Worm (Caenorhabditis elegans) whole organism, L4 larva: ENCODE measurements around the gene srh-186.
A peak's percentile ranks its signal among the peaks of the same experiment; 100 is the strongest.

Experiments used
- D1046.2 ChIP-seq: fragments of 200-800 bp; sonication (Bioruptor generic); IDR thresholded peaks from 2 replicates; pipeline ENCODE4 v1.3.6; 2022; ENCODE audit warnings: missing genetic modification characterization, missing compliant biosample characterization
- F49E8.2 ChIP-seq: sonication (generic microtip); optimal IDR thresholded peaks from 2 replicates; lab custom pipeline; 2016; ENCODE audit warnings: missing compliant biosample characterization, mild to moderate bottlenecking, missing genetic modification characterization, borderline replicate concordance
- T26A8.4 ChIP-seq: fragments of 200-800 bp; sonication (Bioruptor generic); IDR thresholded peaks from 2 replicates; pipeline ENCODE4 v1.3.6; 2022; ENCODE audit warnings: missing genetic modification characterization, missing compliant biosample characterization
- ZK546.5 ChIP-seq, 2 experiments: sonication (generic microtip); optimal IDR thresholded peaks; 2 replicates each; lab custom pipeline; 2017; ENCODE audit warnings: missing biosample characterization in 2 of 2, missing genetic modification characterization in 2 of 2
- aha-1 ChIP-seq: fragments of 150-350 bp; peaks from one replicate; lab custom pipeline; 2014; ENCODE audit warnings: missing biosample characterization, missing genetic modification characterization
- ceh-20 ChIP-seq: fragments of 200-800 bp; sonication (Bioruptor generic); IDR thresholded peaks from 2 replicates; pipeline ENCODE4 v1.3.6; 2022; ENCODE audit warnings: missing genetic modification reagents, missing genetic modification characterization, missing compliant biosample characterization
- ceh-28 ChIP-seq: fragments of 150-350 bp; optimal IDR thresholded peaks from 2 replicates; lab custom pipeline; 2014; ENCODE audit warnings: missing biosample characterization, missing genetic modification reagents, missing genetic modification characterization
- ces-1 ChIP-seq: fragments of 150-350 bp; sonication (generic microtip); optimal IDR thresholded peaks from 4 replicates; lab custom pipeline; 2014; ENCODE audit warnings: missing biosample characterization, missing genetic modification reagents, missing genetic modification characterization
- ctbp-1 ChIP-seq: fragments of 200-800 bp; sonication (Bioruptor generic); IDR thresholded peaks from 2 replicates; pipeline ENCODE4 v1.3.6; 2022; ENCODE audit warnings: missing genetic modification reagents, missing genetic modification characterization, missing compliant biosample characterization
- daf-16 ChIP-seq, 3 experiments: sonication (generic microtip); optimal IDR thresholded peaks; 2 replicates each; lab custom pipeline; 2016 to 2017; ENCODE audit warnings: missing genetic modification characterization in 3 of 3, missing genetic modification reagents in 3 of 3, mild to moderate bottlenecking in 2 of 3, missing compliant biosample characterization in 2 of 3, missing biosample characterization in 1 of 3, moderate library complexity in 1 of 3
- daf-19 ChIP-seq: fragments of 200-800 bp; sonication (Bioruptor generic); conservative IDR thresholded peaks from 2 replicates; pipeline ENCODE4 v1.3.6; 2022; ENCODE audit warnings: missing genetic modification characterization, missing compliant biosample characterization
- dmd-8 ChIP-seq: fragments of 200-800 bp; sonication (Bioruptor generic); IDR thresholded peaks from 2 replicates; pipeline ENCODE4 v1.3.6; 2022; ENCODE audit warnings: missing genetic modification characterization, missing compliant biosample characterization
- dmd-9 ChIP-seq: fragments of 200-800 bp; sonication (Bioruptor generic); IDR thresholded peaks from 2 replicates; pipeline ENCODE4 v1.3.6; 2022; ENCODE audit warnings: missing genetic modification reagents, missing genetic modification characterization, missing compliant biosample characterization
- dpl-1 ChIP-seq: fragments of 150-350 bp; optimal IDR thresholded peaks from 2 replicates; lab custom pipeline; 2014; ENCODE audit warnings: missing biosample characterization, missing genetic modification reagents, missing genetic modification characterization
- dve-1 ChIP-seq: sonication (generic microtip); optimal IDR thresholded peaks from 2 replicates; lab custom pipeline; 2017; ENCODE audit warnings: antibody characterized with exemption, mild to moderate bottlenecking, missing genetic modification characterization, missing compliant biosample characterization; ENCODE audit not compliant: insufficient read depth
- egl-43 ChIP-seq: fragments of 200-800 bp; sonication (Bioruptor generic); IDR thresholded peaks from 2 replicates; pipeline ENCODE4 v1.3.6; 2022; ENCODE audit warnings: missing genetic modification reagents, missing genetic modification characterization, missing compliant biosample characterization
- fkh-10 ChIP-seq: fragments of 150-350 bp; optimal IDR thresholded peaks from 2 replicates; lab custom pipeline; 2014; ENCODE audit warnings: missing biosample characterization, missing genetic modification reagents, missing genetic modification characterization
- fos-1 ChIP-seq: fragments of 150-350 bp; optimal IDR thresholded peaks from 2 replicates; lab custom pipeline; 2014; ENCODE audit warnings: missing biosample characterization, missing genetic modification characterization
- gei-8 ChIP-seq: fragments of 200-800 bp; sonication (Bioruptor generic); optimal IDR thresholded peaks from 2 replicates; lab custom pipeline; 2018; ENCODE audit warnings: mild to moderate bottlenecking, missing genetic modification characterization, missing compliant biosample characterization
- hif-1 ChIP-seq, 2 experiments: sonication (generic microtip); optimal IDR thresholded peaks; 2 replicates each; lab custom pipeline; 2016 to 2017; ENCODE audit warnings: missing compliant biosample characterization in 2 of 2, missing genetic modification characterization in 2 of 2, missing genetic modification reagents in 2 of 2, missing genotype in 2 of 2, mild to moderate bottlenecking in 1 of 2
- hlh-11 ChIP-seq: fragments of 200-800 bp; sonication (Bioruptor generic); optimal IDR thresholded peaks from 2 replicates; lab custom pipeline; 2018; ENCODE audit warnings: mild to moderate bottlenecking, missing genetic modification characterization, missing compliant biosample characterization
- hmg-1.1 ChIP-seq: fragments of 200-800 bp; sonication (Bioruptor generic); IDR thresholded peaks from 2 replicates; pipeline ENCODE4 v1.3.6; 2022; ENCODE audit warnings: missing genetic modification reagents, missing genetic modification characterization, missing compliant biosample characterization
- lim-7 ChIP-seq: fragments of 200-800 bp; sonication (Bioruptor generic); IDR thresholded peaks from 2 replicates; pipeline ENCODE4 v1.3.6; 2022; ENCODE audit warnings: missing genetic modification characterization, missing compliant biosample characterization
- lin-29 ChIP-seq: fragments of 200-800 bp; sonication (Bioruptor generic); IDR thresholded peaks from 2 replicates; pipeline ENCODE4 v1.3.6; 2022; ENCODE audit warnings: missing genetic modification reagents, missing genetic modification characterization, missing compliant biosample characterization
- lin-38 ChIP-seq: fragments of 200-800 bp; sonication (Bioruptor generic); IDR thresholded peaks from 2 replicates; pipeline ENCODE4 v1.3.6; 2022; ENCODE audit warnings: missing genetic modification reagents, missing genetic modification characterization, missing compliant biosample characterization
- lin-39 ChIP-seq: fragments of 150-350 bp; optimal IDR thresholded peaks from 2 replicates; lab custom pipeline; 2014; ENCODE audit warnings: missing biosample characterization, missing genetic modification reagents, missing genetic modification characterization
- lir-3 ChIP-seq: sonication (generic microtip); optimal IDR thresholded peaks from 2 replicates; lab custom pipeline; 2016; ENCODE audit warnings: mild to moderate bottlenecking, missing genetic modification characterization, missing compliant biosample characterization
- lsy-2 ChIP-seq, 2 experiments: fragments of 150-350 bp in 1 of 2; sonication (generic microtip) in 1 of 2; optimal IDR thresholded peaks; 2 replicates each; lab custom pipeline; 2014 to 2017; ENCODE audit warnings: missing biosample characterization in 2 of 2, missing genetic modification characterization in 2 of 2
- mes-2 ChIP-seq: sonication (generic microtip); optimal IDR thresholded peaks from 2 replicates; lab custom pipeline; 2016; ENCODE audit warnings: missing genotype, mild to moderate bottlenecking, missing genetic modification characterization, missing compliant biosample characterization; ENCODE audit not compliant: poor library complexity, severe bottlenecking
- mxl-3 ChIP-seq: fragments of 200-800 bp; sonication (Bioruptor generic); optimal IDR thresholded peaks from 2 replicates; lab custom pipeline; 2018; ENCODE audit warnings: mild to moderate bottlenecking, missing genetic modification characterization, missing compliant biosample characterization
- nhr-10 ChIP-seq: fragments of 150-350 bp; optimal IDR thresholded peaks from 2 replicates; lab custom pipeline; 2014; ENCODE audit warnings: missing biosample characterization, missing genetic modification characterization
- nhr-102 ChIP-seq: sonication (generic microtip); optimal IDR thresholded peaks from 2 replicates; lab custom pipeline; 2016; ENCODE audit warnings: mild to moderate bottlenecking, missing genetic modification characterization, moderate library complexity, missing compliant biosample characterization
- nhr-237 ChIP-seq: sonication (generic microtip); optimal IDR thresholded peaks from 2 replicates; lab custom pipeline; 2017; ENCODE audit warnings: missing biosample characterization, missing genetic modification characterization
- nhr-28 ChIP-seq: fragments of 150-350 bp; optimal IDR thresholded peaks from 2 replicates; lab custom pipeline; 2014; ENCODE audit warnings: missing biosample characterization, missing genetic modification characterization
- nhr-42 ChIP-seq: fragments of 200-800 bp; sonication (Bioruptor generic); IDR thresholded peaks from 2 replicates; pipeline ENCODE4 v1.3.6; 2022; ENCODE audit warnings: missing genetic modification characterization, missing compliant biosample characterization
- nhr-6 ChIP-seq: fragments of 150-350 bp; optimal IDR thresholded peaks from 2 replicates; lab custom pipeline; 2014; ENCODE audit warnings: missing biosample characterization, missing genetic modification characterization
- nhr-77 ChIP-seq: fragments of 150-350 bp; optimal IDR thresholded peaks from 2 replicates; lab custom pipeline; 2014; ENCODE audit warnings: missing biosample characterization, missing genetic modification characterization
- pha-4 ChIP-seq, 2 experiments: fragments of 150-350 bp in 1 of 2; fragments of 200-800 bp in 1 of 2; sonication (Bioruptor generic) in 1 of 2; IDR thresholded peaks in 1 of 2; optimal IDR thresholded peaks in 1 of 2; 2 replicates each; pipeline versions ENCODE4 v1.3.6 to Lab custom; 2014 to 2022; ENCODE audit warnings: missing genetic modification characterization in 2 of 2, missing genetic modification reagents in 2 of 2, missing biosample characterization in 1 of 2, missing compliant biosample characterization in 1 of 2
- pqm-1 ChIP-seq: sonication (generic microtip); optimal IDR thresholded peaks from 2 replicates; lab custom pipeline; 2017; ENCODE audit warnings: missing biosample characterization, missing genetic modification characterization
- rbr-2 ChIP-seq: sonication (generic microtip); optimal IDR thresholded peaks from 2 replicates; lab custom pipeline; 2016; ENCODE audit warnings: missing genotype, missing genetic modification characterization, missing compliant biosample characterization
- sdz-12 ChIP-seq: fragments of 200-800 bp; sonication (Bioruptor generic); optimal IDR thresholded peaks from 2 replicates; lab custom pipeline; 2018; ENCODE audit warnings: mild to moderate bottlenecking, missing genetic modification characterization, missing compliant biosample characterization
- snpc-4 ChIP-seq: fragments of 150-350 bp; optimal IDR thresholded peaks from 2 replicates; lab custom pipeline; 2014; ENCODE audit warnings: missing biosample characterization, missing genetic modification characterization
- zfp-2 ChIP-seq: sonication (generic microtip); optimal IDR thresholded peaks from 2 replicates; lab custom pipeline; 2016; ENCODE audit warnings: mild to moderate bottlenecking, missing genetic modification characterization, missing compliant biosample characterization
- ztf-11 ChIP-seq: fragments of 150-350 bp; optimal IDR thresholded peaks from 2 replicates; lab custom pipeline; 2014; ENCODE audit warnings: missing biosample characterization, missing genetic modification characterization
- ztf-7 ChIP-seq: fragments of 150-350 bp; optimal IDR thresholded peaks from 2 replicates; lab custom pipeline; 2014; ENCODE audit warnings: missing biosample characterization, missing genetic modification characterization

Gene srh-186

DNA sequence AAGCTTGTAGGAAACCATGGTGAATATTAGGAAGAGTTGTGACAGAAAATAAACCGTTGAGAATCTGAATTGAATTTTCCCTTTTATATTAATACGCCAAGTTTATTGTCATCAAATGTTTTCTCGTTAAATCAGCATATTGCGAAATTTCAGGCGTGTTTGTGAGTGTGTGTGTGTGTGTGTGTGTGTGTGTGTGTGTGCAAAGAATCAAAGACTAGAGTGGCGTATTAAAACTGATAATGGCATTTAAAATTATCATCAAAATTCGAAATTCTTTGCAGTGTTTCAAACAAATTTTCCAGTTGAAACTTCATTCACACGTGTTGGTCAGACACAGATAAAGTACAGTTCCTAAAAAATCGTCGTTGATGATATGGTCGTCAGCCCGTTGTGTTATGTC is 39.7 kb upstream of the srh-186 start, which contains the start of gene gst-38 (continued):
- TF ChIP-seq rbr-2 (no peak), lin-39 (tag; lab: Kevin White, UChicago) (no peak), hif-1 (tag; optimal IDR thresholded peaks at IDR 0.05; lab: Kevin White, UChicago) (no peak), aha-1 (tag; lab: Kevin White, UChicago) (no peak), ces-1 (GFP tag; lab: Kevin White, UChicago) (no peak), mes-2 (no peak), nhr-6 (tag; lab: Kevin White, UChicago) (no peak), hmg-1.1 (no peak), D1046.2 (no peak), mxl-3 (GFP tag; lab: Kevin White, UChicago) (peak; percentile 51), hlh-11 (peak; percentile 32), T26A8.4 (GFP tag; lab: Robert Waterston, UW) (no peak), pqm-1 (tag; lab: Kevin White, UChicago) (peak; percentile 72), pha-4 (GFP tag; IDR thresholded peaks at IDR 0.05; lab: Robert Waterston, UW) (no peak), pha-4 (tag; optimal IDR thresholded peaks at IDR 0.05; lab: Kevin White, UChicago) (no peak), dpl-1 (GFP tag; lab: Kevin White, UChicago) (no peak), nhr-10 (tag; lab: Kevin White, UChicago) (no peak), lin-38 (GFP tag; lab: Robert Waterston, UW) (no peak), daf-16 (GFP tag; optimal IDR thresholded peaks at IDR 0.05; lab: Kevin White, UChicago) (no peak), daf-16 (tag; optimal IDR thresholded peaks at IDR 0.05; lab: Kevin White, UChicago) (peak; percentile 79), nhr-28 (tag; lab: Kevin White, UChicago) (peak; percentile 71)

ce11 chrV:15917458-15917857 is 38.1 kb upstream of the srh-186 start, which contains the start of gene F35E8.9:
Gene F35E8.9 (minus strand): TSS chrV:15917558.
- TF ChIP-seq nhr-237 (tag; lab: Kevin White, UChicago) = no peak
- TF ChIP-seq lsy-2 (tag; optimal IDR thresholded peaks at IDR 0.05; lab: Kevin White, UChicago) = no peak
- no peak for TF ChIP-seq fos-1
- TF ChIP-seq daf-19 (GFP tag; lab: Robert Waterston, UW) = no peak

DNA sequence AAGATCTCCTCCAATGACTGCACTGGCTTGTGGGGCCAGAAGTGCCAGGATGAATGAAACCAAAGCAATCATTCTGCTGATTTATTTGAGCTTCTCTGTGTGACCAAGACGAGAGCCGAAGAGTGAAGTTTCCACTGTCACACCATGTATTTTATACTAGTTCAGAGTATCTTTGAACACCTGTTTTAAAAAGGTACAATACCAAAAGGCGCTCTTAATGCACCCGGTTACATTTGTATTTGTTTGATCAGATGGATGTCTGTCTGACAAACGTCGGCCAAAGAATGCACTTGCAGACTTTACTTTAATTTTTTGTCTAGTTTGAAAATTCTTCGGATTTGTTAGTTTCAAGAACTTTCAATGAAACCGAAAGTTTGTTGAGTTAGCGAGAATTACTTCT is 35.3 kb upstream of the srh-186 start, which contains the start of gene F35E8.10:
Gene F35E8.10, minus strand, starts transcription at position 101 of the 400 bp plus-strand sequence.
- TF ChIP-seq ztf-7 (tag; lab: Kevin White, UChicago) = no peak
- no peak for TF ChIP-seq dmd-8 (GFP tag; lab: Robert Waterston, UW)
- no peak for TF ChIP-seq dve-1 (tag; lab: Kevin White, UChicago)
- no peak for TF ChIP-seq lim-7 (GFP tag; lab: Robert Waterston, UW)
- no peak for TF ChIP-seq T26A8.4 (GFP tag; lab: Robert Waterston, UW)
- no peak for TF ChIP-seq ctbp-1 (GFP tag; lab: Robert Waterston, UW)
- TF ChIP-seq hmg-1.1 = no peak
- TF ChIP-seq lir-3 (tag; lab: Kevin White, UChicago) = no peak
- no peak for TF ChIP-seq gei-8 (GFP tag; lab: Kevin White, UChicago)
- no peak for TF ChIP-seq nhr-77 (tag; lab: Kevin White, UChicago)
- no peak for TF ChIP-seq ceh-28 (tag; lab: Kevin White, UChicago)
- no peak for TF ChIP-seq zfp-2 (tag; lab: Kevin White, UChicago)
- no peak for TF ChIP-seq sdz-12 (GFP tag; lab: Kevin White, UChicago)
- TF ChIP-seq lin-29 (GFP tag; lab: Robert Waterston, UW) = no peak
- no peak for TF ChIP-seq pha-4 (GFP tag; IDR thresholded peaks at IDR 0.05; lab: Robert Waterston, UW)
- TF ChIP-seq pha-4 (tag; optimal IDR thresholded peaks at IDR 0.05; lab: Kevin White, UChicago) = no peak

ce11 chrV:15921102-15921501 is 34.5 kb upstream of the srh-186 start, which contains the start of gene cdr-1:
Gene cdr-1 (plus strand): TSS chrV:15921309.
- TF ChIP-seq lim-7 (GFP tag; lab: Robert Waterston, UW) = no peak
- peak; percentile 39 for TF ChIP-seq pqm-1 (tag; lab: Kevin White, UChicago)
- peak; percentile 93 for TF ChIP-seq nhr-28 (tag; lab: Kevin White, UChicago)
- TF ChIP-seq ztf-11 (tag; lab: Kevin White, UChicago) = no peak
- no peak for TF ChIP-seq snpc-4 (tag; lab: Kevin White, UChicago)
- no peak for TF ChIP-seq lir-3 (tag; lab: Kevin White, UChicago)
- TF ChIP-seq dpl-1 (GFP tag; lab: Kevin White, UChicago) = no peak
- no peak for TF ChIP-seq ces-1 (GFP tag; lab: Kevin White, UChicago)
- no peak for TF ChIP-seq dmd-9 (GFP tag; lab: Robert Waterston, UW)
- no peak for TF ChIP-seq nhr-102 (tag; lab: Kevin White, UChicago)
- no peak for TF ChIP-seq egl-43 (GFP tag; lab: Robert Waterston, UW)
- no peak for TF ChIP-seq hmg-1.1
- TF ChIP-seq nhr-42 = no peak
- TF ChIP-seq fkh-10 = no peak
- TF ChIP-seq F49E8.2 = no peak
- no peak for TF ChIP-seq ceh-20 (GFP tag; lab: Robert Waterston, UW)
- no peak for TF ChIP-seq nhr-6 (tag; lab: Kevin White, UChicago)
- TF ChIP-seq ctbp-1 (GFP tag; lab: Robert Waterston, UW) = no peak
- TF ChIP-seq ZK546.5 (tag; optimal IDR thresholded peaks at IDR 0.05; lab: Kevin White, UChicago) = no peak
